Worm (Caenorhabditis elegans) whole organism, L4/young adult: ENCODE results near the gene mvk-1.

ENCODE experiments used
- W03F9.2 ChIP-seq: fragments of 150-350 bp; optimal IDR thresholded peaks from 2 replicates; lab custom pipeline; 2014; ENCODE audit warnings: missing biosample characterization, missing genetic modification characterization
- dao-5 ChIP-seq: sonication (generic microtip); optimal IDR thresholded peaks from 2 replicates; lab custom pipeline; 2016; ENCODE audit warnings: missing genotype, missing genetic modification characterization, moderate library complexity, missing compliant biosample characterization
- him-1 ChIP-seq: sonication (generic microtip); optimal IDR thresholded peaks from 2 replicates; lab custom pipeline; 2016; ENCODE audit warnings: missing genotype, missing genetic modification reagents, missing genetic modification characterization, missing compliant biosample characterization

DNA sequence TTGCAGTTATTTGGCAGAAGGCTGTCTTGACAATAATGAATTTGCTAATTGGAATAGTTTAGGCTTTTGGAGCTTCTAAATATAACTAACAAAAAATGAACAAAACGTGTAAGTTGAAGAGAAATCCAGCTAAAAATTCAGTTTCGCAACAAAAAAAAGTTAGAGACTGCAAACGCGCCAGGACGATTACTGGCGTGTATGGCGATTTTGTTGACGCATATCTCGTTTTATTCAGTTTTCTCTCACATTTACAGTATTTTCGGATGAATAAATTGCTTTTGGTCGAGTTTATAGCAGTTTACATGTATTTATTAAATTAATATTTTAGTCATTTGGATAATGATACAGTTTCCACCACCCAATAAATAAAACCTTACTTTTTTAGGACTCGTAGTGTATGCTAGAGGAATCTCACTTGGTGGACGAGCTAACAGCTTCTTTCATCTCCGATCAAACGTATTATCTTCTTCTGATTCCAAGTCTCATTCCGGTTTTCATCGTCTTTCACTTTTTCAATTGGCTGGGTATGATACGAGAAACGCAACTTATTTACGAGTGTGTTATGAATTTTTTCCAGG lies 37.0 kb upstream of the mvk-1 start, which contains the start of the genes abcf-3 and F42A10.5:
- no peak for TF ChIP-seq him-1 (tag; lab: Kevin White, UChicago)
- TF ChIP-seq W03F9.2 (tag; lab: Kevin White, UChicago) = peak; percentile 90
- no peak for TF ChIP-seq dao-5
